Worm (Caenorhabditis elegans) whole organism, late embryonic: ENCODE data around the gene F28C6.9.

ENCODE experiments used
- Y22D7AL.16 ChIP-seq: sonication (generic microtip); optimal IDR thresholded peaks from 2 replicates; lab custom pipeline; 2016; ENCODE audit warnings: missing genetic modification characterization, missing compliant biosample characterization
- ama-1 ChIP-seq: fragments of 150-350 bp; optimal IDR thresholded peaks from 2 replicates; lab custom pipeline; 2014
- ceh-30 ChIP-seq: fragments of 150-350 bp; optimal IDR thresholded peaks from 2 replicates; lab custom pipeline; 2014; ENCODE audit warnings: missing biosample characterization, missing genetic modification characterization
- ceh-9 ChIP-seq: sonication (generic microtip); optimal IDR thresholded peaks from 2 replicates; lab custom pipeline; 2016; ENCODE audit warnings: mild to moderate bottlenecking, missing genetic modification characterization, inconsistent platforms, missing compliant biosample characterization
- elt-4 ChIP-seq: sonication (generic microtip); optimal IDR thresholded peaks from 2 replicates; lab custom pipeline; 2016; ENCODE audit warnings: missing genetic modification characterization, missing compliant biosample characterization
- eyg-1 ChIP-seq: sonication (generic microtip); optimal IDR thresholded peaks from 2 replicates; lab custom pipeline; 2016; ENCODE audit warnings: missing genotype, missing genetic modification characterization, missing compliant biosample characterization
- hlh-30 ChIP-seq: sonication (generic microtip); optimal IDR thresholded peaks from 2 replicates; lab custom pipeline; 2017; ENCODE audit warnings: antibody characterized with exemption, missing genetic modification characterization, missing compliant biosample characterization; ENCODE audit not compliant: insufficient read depth
- lin-11 ChIP-seq: fragments of 200-800 bp; sonication (Bioruptor generic); optimal IDR thresholded peaks from 2 replicates; lab custom pipeline; 2018; ENCODE audit warnings: mild to moderate bottlenecking, missing genetic modification characterization, missing compliant biosample characterization
- sox-2 ChIP-seq: fragments of 200-800 bp; sonication (Bioruptor generic); IDR thresholded peaks from 2 replicates; pipeline ENCODE4 v1.3.6; 2022; ENCODE audit warnings: missing genetic modification reagents, missing genetic modification characterization, missing compliant biosample characterization
- ztf-16 ChIP-seq: sonication (generic microtip); optimal IDR thresholded peaks from 2 replicates; lab custom pipeline; 2017; ENCODE audit warnings: missing genetic modification characterization, missing compliant biosample characterization

DNA sequence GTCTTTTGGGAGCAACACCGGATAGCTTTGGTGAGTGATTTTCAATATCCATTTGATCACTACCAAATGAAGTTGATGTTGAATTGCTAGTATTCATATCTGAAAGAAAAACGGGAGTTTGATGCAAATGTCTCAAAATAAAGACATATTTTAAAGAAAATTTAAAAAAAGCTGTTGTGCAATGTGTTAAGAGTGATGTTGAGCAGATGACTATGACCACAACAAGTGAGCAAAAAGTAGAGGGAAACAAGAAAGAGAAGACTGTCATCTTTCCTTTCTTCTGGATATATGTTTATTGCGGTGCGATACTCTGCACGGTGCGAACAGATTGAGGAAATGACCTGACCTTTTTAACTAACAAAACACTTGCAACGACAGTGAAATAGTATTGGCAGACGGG is 13.4 kb upstream of the F28C6.9 start, which contains the start of gene T22C8.4:
- TF ChIP-seq ztf-16 (tag; lab: Kevin White, UChicago): no peak
- TF ChIP-seq Y22D7AL.16: no peak
- no peak for TF ChIP-seq hlh-30 (tag; lab: Kevin White, UChicago)
- no peak for TF ChIP-seq ama-1 (lab: Kevin White, UChicago)
- no peak for TF ChIP-seq elt-4 (tag; lab: Kevin White, UChicago)
- no peak for TF ChIP-seq eyg-1
- no peak for TF ChIP-seq ceh-9
- no peak for TF ChIP-seq lin-11 (tag; lab: Kevin White, UChicago)
- TF ChIP-seq sox-2 (GFP tag; lab: Robert Waterston, UW): no peak
- no peak for TF ChIP-seq ceh-30
